Fruit fly (Drosophila melanogaster) whole organism, embryonic: ENCODE measurements around the gene CG13896.

Experiments used
- Adf1 ChIP-seq: fragments of 200-800 bp; sonication (Bioruptor generic); IDR thresholded peaks from 2 replicates; pipeline ENCODE4 v1.3.6; 2022; ENCODE audit warnings: missing biosample characterization, missing genetic modification characterization
- Awh ChIP-seq: fragments of 200-800 bp; sonication (Bioruptor generic); IDR thresholded peaks from 2 replicates; pipeline ENCODE4, ENCODE4 v1.3.6; 2022; ENCODE audit warnings: missing biosample characterization, missing genetic modification characterization
- Bteb2 ChIP-seq: fragments of 200-800 bp; sonication (Bioruptor generic); optimal IDR thresholded peaks from 2 replicates; lab custom pipeline; 2016; ENCODE audit warnings: missing biosample characterization, missing genetic modification characterization
- CG10267 ChIP-seq: fragments of 200-800 bp; sonication (Bioruptor generic); optimal IDR thresholded peaks from 2 replicates; lab custom pipeline; 2018; ENCODE audit warnings: missing biosample characterization, mild to moderate bottlenecking, missing genetic modification characterization, moderate library complexity
- CG10321 ChIP-seq: fragments of 200-800 bp; sonication (Bioruptor generic); IDR thresholded peaks from 2 replicates; pipeline ENCODE4 v1.3.6; 2022; ENCODE audit warnings: missing biosample characterization, missing genetic modification characterization
- CG10979 ChIP-seq: fragments of 200-800 bp; sonication (Bioruptor generic); optimal IDR thresholded peaks from 2 replicates; lab custom pipeline; 2018; ENCODE audit warnings: missing biosample characterization, mild to moderate bottlenecking, missing genetic modification characterization, moderate library complexity
- CG11085 ChIP-seq: fragments of 200-800 bp; sonication (Bioruptor generic); IDR thresholded peaks from 2 replicates; pipeline ENCODE4 v1.3.6; 2022; ENCODE audit warnings: missing biosample characterization, missing genetic modification characterization
- CG12104 ChIP-seq: fragments of 200-800 bp; sonication (Bioruptor generic); optimal IDR thresholded peaks from 3 replicates; lab custom pipeline; 2016; ENCODE audit warnings: missing biosample characterization, missing genetic modification characterization
- CG1233 ChIP-seq: fragments of 200-800 bp; sonication (Bioruptor generic); optimal IDR thresholded peaks from 4 replicates; lab custom pipeline; 2018; ENCODE audit warnings: missing biosample characterization, mild to moderate bottlenecking, missing genetic modification characterization
- CG12391 ChIP-seq: fragments of 200-800 bp; sonication (Bioruptor generic); optimal IDR thresholded peaks from 3 replicates; lab custom pipeline; 2018; ENCODE audit warnings: missing biosample characterization, mild to moderate bottlenecking, missing genetic modification characterization, moderate library complexity
- CG17359 ChIP-seq: fragments of 200-800 bp; sonication (Bioruptor generic); optimal IDR thresholded peaks from 3 replicates; lab custom pipeline; 2018; ENCODE audit warnings: missing biosample characterization, mild to moderate bottlenecking, missing genetic modification characterization, moderate library complexity
- CG17612 ChIP-seq: fragments of 200-800 bp; sonication (Bioruptor generic); IDR thresholded peaks from 2 replicates; pipeline ENCODE4 v1.3.6; 2022; ENCODE audit warnings: missing biosample characterization, missing genetic modification characterization
- CG18011 ChIP-seq: fragments of 200-800 bp; sonication (Bioruptor generic); optimal IDR thresholded peaks from 2 replicates; lab custom pipeline; 2017; ENCODE audit warnings: missing biosample characterization, missing genetic modification characterization, mild to moderate bottlenecking, moderate library complexity, missing genotype
- CG2678 ChIP-seq: fragments of 200-800 bp; sonication (Bioruptor generic); optimal IDR thresholded peaks from 3 replicates; lab custom pipeline; 2019; ENCODE audit warnings: missing biosample characterization, mild to moderate bottlenecking, missing genetic modification characterization, moderate library complexity
- CG30431 ChIP-seq: fragments of 200-800 bp; sonication (Bioruptor generic); optimal IDR thresholded peaks from 2 replicates; lab custom pipeline; 2017; ENCODE audit warnings: missing biosample characterization, missing genetic modification characterization
- CG31441 ChIP-seq: fragments of 200-800 bp; sonication (Bioruptor generic); IDR thresholded peaks from 2 replicates; pipeline ENCODE4 v1.3.6; 2022; ENCODE audit warnings: missing biosample characterization, missing genetic modification characterization
- CG3838 ChIP-seq: fragments of 200-800 bp; sonication (Bioruptor generic); optimal IDR thresholded peaks from 3 replicates; lab custom pipeline; 2016; ENCODE audit warnings: missing biosample characterization, missing genetic modification characterization
- CG3995 ChIP-seq: fragments of 200-800 bp; sonication (Bioruptor generic); optimal IDR thresholded peaks from 3 replicates; lab custom pipeline; 2016; ENCODE audit warnings: missing biosample characterization, missing genetic modification characterization
- CG8765 ChIP-seq: fragments of 200-800 bp; sonication (Bioruptor generic); IDR thresholded peaks from 2 replicates; pipeline ENCODE4 v1.3.6; 2022; ENCODE audit warnings: missing biosample characterization, missing genetic modification characterization
- CG9797 ChIP-seq: fragments of 200-800 bp; sonication (Bioruptor generic); optimal IDR thresholded peaks from 3 replicates; lab custom pipeline; 2018; ENCODE audit warnings: missing biosample characterization, mild to moderate bottlenecking, missing genetic modification characterization
- CoRest ChIP-seq: fragments of 200-800 bp; sonication (Bioruptor generic); optimal IDR thresholded peaks from 3 replicates; lab custom pipeline; 2018; ENCODE audit warnings: missing biosample characterization, mild to moderate bottlenecking, missing genetic modification characterization, moderate library complexity
- Drgx ChIP-seq: fragments of 200-800 bp; sonication (Bioruptor generic); IDR thresholded peaks from 2 replicates; pipeline ENCODE4 v1.3.6; 2022; ENCODE audit warnings: missing biosample characterization, missing genetic modification characterization
- E2f2 ChIP-seq: fragments of 200-800 bp; sonication (Bioruptor generic); IDR thresholded peaks from 2 replicates; pipeline ENCODE4 v1.3.6; 2022; ENCODE audit warnings: missing biosample characterization, missing genetic modification characterization
- ERR ChIP-seq: fragments of 200-800 bp; sonication (Bioruptor generic); optimal IDR thresholded peaks from 2 replicates; lab custom pipeline; 2016; ENCODE audit warnings: missing biosample characterization, missing genetic modification characterization
- HLH54F ChIP-seq: fragments of 200-800 bp; sonication (Bioruptor generic); optimal IDR thresholded peaks from 3 replicates; lab custom pipeline; 2016; ENCODE audit warnings: missing biosample characterization, missing genetic modification characterization
- Hr39 ChIP-seq: fragments of >200 bp; optimal IDR thresholded peaks from 2 replicates; lab custom pipeline; 2017
- Med ChIP-seq: fragments of 200-800 bp; sonication (Bioruptor generic); peaks from one replicate; lab custom pipeline; 2016; ENCODE audit warnings: missing biosample characterization, missing genetic modification characterization, mild to moderate bottlenecking, inconsistent platforms, moderate library complexity
- Nf-YB ChIP-seq: fragments of 200-800 bp; sonication (Bioruptor generic); optimal IDR thresholded peaks from 3 replicates; lab custom pipeline; 2019; ENCODE audit warnings: missing biosample characterization, mild to moderate bottlenecking, missing genetic modification characterization, moderate library complexity
- Optix ChIP-seq: fragments of 200-800 bp; sonication (Bioruptor generic); IDR thresholded peaks from 3 replicates; pipeline ENCODE4 v1.3.6; 2022; ENCODE audit warnings: missing biosample characterization, missing genetic modification characterization
- PHDP ChIP-seq: fragments of 200-800 bp; sonication (Bioruptor generic); optimal IDR thresholded peaks from 3 replicates; lab custom pipeline; 2018; ENCODE audit warnings: missing biosample characterization, mild to moderate bottlenecking, missing genetic modification characterization, moderate library complexity
- Ptx1 ChIP-seq: fragments of 200-800 bp; sonication (Bioruptor generic); IDR thresholded peaks from 2 replicates; pipeline ENCODE4 v1.3.6; 2022; ENCODE audit warnings: missing biosample characterization, missing genetic modification characterization
- Rfx ChIP-seq: fragments of 200-800 bp; sonication (Bioruptor generic); IDR thresholded peaks from 2 replicates; pipeline ENCODE4 v1.3.6; 2022; ENCODE audit warnings: missing biosample characterization, missing genetic modification characterization
- Scr ChIP-seq: fragments of 200-800 bp; sonication (Bioruptor generic); IDR thresholded peaks from 2 replicates; pipeline ENCODE4 v1.3.6; 2022; ENCODE audit warnings: missing biosample characterization, missing genetic modification characterization; ENCODE audit not compliant: partially characterized antibody
- Taf1 ChIP-seq: fragments of 200-800 bp; sonication (Bioruptor generic); IDR thresholded peaks from 2 replicates; pipeline ENCODE4 v1.3.6; 2022; ENCODE audit warnings: missing biosample characterization, missing genetic modification characterization
- ase ChIP-seq: fragments of 200-800 bp; sonication (Bioruptor generic); IDR thresholded peaks from 3 replicates; pipeline ENCODE4 v1.3.6; 2022; ENCODE audit warnings: missing biosample characterization, missing genetic modification characterization
- cad ChIP-seq: fragments of >200 bp; optimal IDR thresholded peaks from 2 replicates; lab custom pipeline; 2017; ENCODE audit warnings: missing biosample characterization, missing genetic modification characterization
- chif ChIP-seq, 2 experiments: fragments of 200-800 bp; sonication (Bioruptor generic); optimal IDR thresholded peaks; 3 replicates each; lab custom pipeline; 2016; ENCODE audit warnings: missing biosample characterization in 2 of 2, missing genetic modification characterization in 2 of 2
- chinmo ChIP-seq: fragments of 200-800 bp; sonication (Bioruptor generic); IDR thresholded peaks from 4 replicates; pipeline ENCODE4 v1.3.6; 2022; ENCODE audit warnings: missing biosample characterization, missing genetic modification characterization; ENCODE audit not compliant: partially characterized antibody
- ewg ChIP-seq: fragments of 200-800 bp; sonication (Bioruptor generic); optimal IDR thresholded peaks from 3 replicates; lab custom pipeline; 2017; ENCODE audit warnings: mild to moderate bottlenecking, missing biosample characterization, missing genetic modification reagents, missing genetic modification characterization
- eyg ChIP-seq: fragments of 200-800 bp; sonication (Bioruptor generic); optimal IDR thresholded peaks from 3 replicates; lab custom pipeline; 2016; ENCODE audit warnings: missing biosample characterization, missing genetic modification characterization
- grn ChIP-seq: fragments of 200-800 bp; sonication (Bioruptor generic); optimal IDR thresholded peaks from 3 replicates; lab custom pipeline; 2017; ENCODE audit warnings: missing biosample characterization, missing genetic modification characterization
- lab ChIP-seq: fragments of 200-800 bp; sonication (Bioruptor generic); optimal IDR thresholded peaks from 3 replicates; lab custom pipeline; 2017; ENCODE audit warnings: missing biosample characterization, missing genetic modification characterization, mild to moderate bottlenecking, moderate library complexity, missing genetic modification reagents
- luna ChIP-seq: fragments of 200-800 bp; sonication (Bioruptor generic); optimal IDR thresholded peaks from 2 replicates; lab custom pipeline; 2016; ENCODE audit warnings: missing biosample characterization, missing genetic modification characterization
- oc ChIP-seq: fragments of 200-800 bp; sonication (Bioruptor generic); optimal IDR thresholded peaks from 2 replicates; lab custom pipeline; 2018; ENCODE audit warnings: missing biosample characterization, mild to moderate bottlenecking, missing genetic modification characterization, moderate library complexity
- sc ChIP-seq, 3 experiments: fragments of >200 bp in 2 of 3; fragments of 200-800 bp in 1 of 3; sonication (Bioruptor generic) in 1 of 3; optimal IDR thresholded peaks; 2 replicates in 2 of 3; 3 replicates in 1 of 3; lab custom pipeline; 2017; ENCODE audit warnings: mild to moderate bottlenecking in 1 of 3, missing biosample characterization in 1 of 3, missing genetic modification characterization in 1 of 3, missing genetic modification reagents in 1 of 3
- sd ChIP-seq: fragments of 200-800 bp; sonication (Bioruptor generic); optimal IDR thresholded peaks from 3 replicates; lab custom pipeline; 2018; ENCODE audit warnings: missing biosample characterization, mild to moderate bottlenecking, missing genetic modification characterization, moderate library complexity
- so ChIP-seq: fragments of 200-800 bp; sonication (Bioruptor generic); IDR thresholded peaks from 3 replicates; pipeline ENCODE4 v1.3.6; 2022; ENCODE audit warnings: missing biosample characterization, missing genetic modification characterization
- sob ChIP-seq: fragments of 200-800 bp; sonication (Bioruptor generic); IDR thresholded peaks from 2 replicates; pipeline ENCODE4 v1.3.6; 2022; ENCODE audit warnings: missing biosample characterization, missing genetic modification characterization
- stc ChIP-seq: fragments of 200-800 bp; sonication (Bioruptor generic); IDR thresholded peaks from 2 replicates; pipeline ENCODE4 v1.3.6; 2022; ENCODE audit warnings: missing biosample characterization, missing genetic modification characterization

Gene CG13896

dm6 chr3L:698748-699367 is 12.8 kb downstream of the CG13896 start, which contains the start of gene CG13894 (continued):
- no peak for TF ChIP-seq Hr39
- no peak for TF ChIP-seq stc (GFP tag; lab: Robert Waterston, UW)
- TF ChIP-seq oc (tag; lab: Kevin White, UChicago), result peak; percentile 61
- TF ChIP-seq Ptx1 (GFP tag; lab: Robert Waterston, UW), result 0 out of 2 replicates have a peak, but pooled peaks have one; percentile 19
- peak; percentile 90; the same call in 1 of the 2 replicates for TF ChIP-seq Adf1 (GFP tag; lab: Robert Waterston, UW)
- TF ChIP-seq Scr (GFP tag; lab: Robert Waterston, UW), result 0 out of 2 replicates have a peak, but pooled peaks have one; percentile 15
- peak; percentile 81 for TF ChIP-seq Med (GFP tag; lab: Kevin White, UChicago)
- TF ChIP-seq PHDP (tag; lab: Kevin White, UChicago), result peak; percentile 19
- TF ChIP-seq Taf1 (GFP tag; lab: Robert Waterston, UW), result no peak
- no peak for TF ChIP-seq CG12391 (tag; lab: Kevin White, UChicago)
- TF ChIP-seq Awh (GFP tag; lab: Robert Waterston, UW), result peak; percentile 53; the same call in 1 of the 2 replicates
- TF ChIP-seq grn (GFP tag; lab: Kevin White, UChicago), result no peak
- peak; percentile 26 for TF ChIP-seq CG17359
- peak; percentile 62 for TF ChIP-seq sd (tag; lab: Kevin White, UChicago)
- TF ChIP-seq CG10979, result peak; percentile 53
- no peak for TF ChIP-seq Nf-YB (GFP tag; lab: Kevin White, UChicago)
- peak; percentile 37 for TF ChIP-seq Bteb2 (GFP tag; lab: Kevin White, UChicago)
- TF ChIP-seq Rfx (GFP tag; lab: Robert Waterston, UW), result 0 out of 2 replicates have a peak, but pooled peaks have one; percentile 6
- peak; percentile 58; the same call in 2 of the 3 replicates for TF ChIP-seq so (GFP tag; lab: Robert Waterston, UW)
- TF ChIP-seq sob (GFP tag; lab: Robert Waterston, UW), result peak; percentile 29; the same call in 1 of the 2 replicates
- TF ChIP-seq CG9797 (GFP tag; lab: Kevin White, UChicago), result no peak
- peak; percentile 37 for TF ChIP-seq lab (GFP tag; lab: Kevin White, UChicago)
- peak; percentile 12 for TF ChIP-seq CG3838 (GFP tag; lab: Kevin White, UChicago)
- 0 out of 3 replicates have a peak, but pooled peaks have one; percentile 17 for TF ChIP-seq Optix (GFP tag; lab: Robert Waterston, UW)
- TF ChIP-seq CG8765 (GFP tag; lab: Robert Waterston, UW), result 0 out of 2 replicates have a peak, but pooled peaks have one; percentile 7
- no peak for TF ChIP-seq CG10267 (tag; lab: Kevin White, UChicago)
- no peak for TF ChIP-seq CG12104 (GFP tag; lab: Kevin White, UChicago)
- TF ChIP-seq CG2678 (tag; lab: Kevin White, UChicago), result no peak
- peak; percentile 31; the same call in 1 of the 2 replicates for TF ChIP-seq Drgx (GFP tag; lab: Robert Waterston, UW)

dm6 chr3L:697724-698123 is 13.9 kb downstream of the CG13896 start:
- TF ChIP-seq chif (GFP tag; optimal IDR thresholded peaks at IDR 0.05; lab: Kevin White, UChicago), result no peak
- no peak for TF ChIP-seq CG17612
- no peak for TF ChIP-seq ase
- no peak for TF ChIP-seq CG31441 (GFP tag; lab: Robert Waterston, UW)
- no peak for TF ChIP-seq CoRest (tag; lab: Kevin White, UChicago)
- TF ChIP-seq E2f2, result no peak
- TF ChIP-seq CG3995 (GFP tag; lab: Kevin White, UChicago), result no peak
- TF ChIP-seq CG10321 (GFP tag; lab: Robert Waterston, UW), result no peak
- TF ChIP-seq cad (GFP tag; lab: Kevin White, UChicago), result peak; percentile 4
- 0 out of 4 replicates have a peak, but pooled peaks have one; percentile 60 for TF ChIP-seq chinmo (GFP tag; lab: Robert Waterston, UW)
- no peak for TF ChIP-seq CG30431 (GFP tag; lab: Kevin White, UChicago)
- no peak for TF ChIP-seq CG18011 (GFP tag; lab: Kevin White, UChicago)
- TF ChIP-seq luna (GFP tag; lab: Kevin White, UChicago), result no peak
- peak; percentile 84 for TF ChIP-seq sd (tag; lab: Kevin White, UChicago)
- TF ChIP-seq CG1233 (GFP tag; lab: Kevin White, UChicago), result no peak
- TF ChIP-seq ERR (GFP tag; lab: Kevin White, UChicago), result no peak
- no peak for TF ChIP-seq sc (optimal IDR thresholded peaks at IDR 0.05; lab: Kevin White, UChicago)
- no peak for TF ChIP-seq sc (GFP tag; optimal IDR thresholded peaks at IDR 0.05; lab: Kevin White, UChicago)
- no peak for TF ChIP-seq ewg (GFP tag; lab: Kevin White, UChicago)
- TF ChIP-seq HLH54F (GFP tag; lab: Kevin White, UChicago), result no peak
- TF ChIP-seq eyg (GFP tag; lab: Kevin White, UChicago), result no peak
- TF ChIP-seq CG11085, result no peak
